Fruit fly (Drosophila melanogaster) whole organism, embryonic: Measurements from ENCODE around the gene CG46412.

Experiments used
- B-H1 ChIP-seq: fragments of 200-800 bp; sonication (Bioruptor generic); IDR thresholded peaks from 3 replicates; pipeline ENCODE4 v1.3.6; 2022; ENCODE audit warnings: missing biosample characterization, missing genetic modification characterization
- CG10321 ChIP-seq: fragments of 200-800 bp; sonication (Bioruptor generic); IDR thresholded peaks from 2 replicates; pipeline ENCODE4 v1.3.6; 2022; ENCODE audit warnings: missing biosample characterization, missing genetic modification characterization
- CG10366 ChIP-seq: fragments of 200-800 bp; sonication (Bioruptor generic); IDR thresholded peaks from 2 replicates; pipeline ENCODE4 v1.3.6; 2022; ENCODE audit warnings: missing biosample characterization, missing genetic modification characterization
- CG10959 ChIP-seq: fragments of 200-800 bp; sonication (Bioruptor generic); IDR thresholded peaks from 2 replicates; pipeline ENCODE4 v1.3.6; 2022; ENCODE audit warnings: missing biosample characterization, missing genetic modification characterization
- CG11696 ChIP-seq: fragments of 200-800 bp; sonication (Bioruptor generic); IDR thresholded peaks from 2 replicates; pipeline ENCODE4 v1.3.6; 2022; ENCODE audit warnings: missing biosample characterization, missing genetic modification characterization
- CG12104 ChIP-seq: fragments of 200-800 bp; sonication (Bioruptor generic); optimal IDR thresholded peaks from 3 replicates; lab custom pipeline; 2016; ENCODE audit warnings: missing biosample characterization, missing genetic modification characterization
- CG12219 ChIP-seq: fragments of 200-800 bp; sonication (Bioruptor generic); optimal IDR thresholded peaks from 3 replicates; lab custom pipeline; 2018; ENCODE audit warnings: missing biosample characterization, mild to moderate bottlenecking, missing genetic modification characterization
- CG12942 ChIP-seq: fragments of 200-800 bp; sonication (Bioruptor generic); optimal IDR thresholded peaks from 3 replicates; lab custom pipeline; 2016; ENCODE audit warnings: missing biosample characterization, missing genetic modification characterization
- CG13424 ChIP-seq: fragments of 200-800 bp; sonication (Bioruptor generic); optimal IDR thresholded peaks from 2 replicates; lab custom pipeline; 2019; ENCODE audit warnings: missing biosample characterization, mild to moderate bottlenecking, missing genetic modification characterization, moderate library complexity
- CG13775 ChIP-seq: fragments of 200-800 bp; sonication (Bioruptor generic); optimal IDR thresholded peaks from 3 replicates; lab custom pipeline; 2017; ENCODE audit warnings: missing biosample characterization, mild to moderate bottlenecking, missing genetic modification characterization
- CG14050 ChIP-seq: fragments of 200-800 bp; sonication (Bioruptor generic); IDR thresholded peaks from 3 replicates; pipeline ENCODE4 v1.3.6; 2022; ENCODE audit warnings: missing biosample characterization, missing genetic modification characterization
- CG16815 ChIP-seq: fragments of 200-800 bp; sonication (Bioruptor generic); optimal IDR thresholded peaks from 3 replicates; lab custom pipeline; 2017; ENCODE audit warnings: missing biosample characterization, mild to moderate bottlenecking, missing genetic modification characterization
- CG17612 ChIP-seq: fragments of 200-800 bp; sonication (Bioruptor generic); IDR thresholded peaks from 2 replicates; pipeline ENCODE4 v1.3.6; 2022; ENCODE audit warnings: missing biosample characterization, missing genetic modification characterization
- CG18599 ChIP-seq: fragments of 200-800 bp; sonication (Bioruptor generic); optimal IDR thresholded peaks from 3 replicates; lab custom pipeline; 2017; ENCODE audit warnings: missing biosample characterization, missing genetic modification characterization, mild to moderate bottlenecking, moderate library complexity, missing genetic modification reagents
- CG31224 ChIP-seq: fragments of 200-800 bp; sonication (Bioruptor generic); IDR thresholded peaks from 2 replicates; pipeline ENCODE4 v1.3.6; 2022; ENCODE audit warnings: missing biosample characterization, missing genetic modification characterization
- CG31388 ChIP-seq: fragments of 200-800 bp; sonication (Bioruptor generic); optimal IDR thresholded peaks from 2 replicates; lab custom pipeline; 2016; ENCODE audit warnings: missing biosample characterization, missing genetic modification characterization
- CG33557 ChIP-seq: fragments of 200-800 bp; sonication (Bioruptor generic); optimal IDR thresholded peaks from 2 replicates; lab custom pipeline; 2019; ENCODE audit warnings: missing biosample characterization, mild to moderate bottlenecking, missing genetic modification characterization, moderate library complexity
- CG3407 ChIP-seq: fragments of 200-800 bp; sonication (Bioruptor generic); optimal IDR thresholded peaks from 2 replicates; lab custom pipeline; 2018; ENCODE audit warnings: missing biosample characterization, mild to moderate bottlenecking, missing genetic modification characterization
- CG4424 ChIP-seq: fragments of 200-800 bp; sonication (Bioruptor generic); optimal IDR thresholded peaks from 3 replicates; lab custom pipeline; 2016; ENCODE audit warnings: missing biosample characterization, missing genetic modification characterization
- CG5245 ChIP-seq: fragments of 200-800 bp; sonication (Bioruptor generic); optimal IDR thresholded peaks from 3 replicates; lab custom pipeline; 2016; ENCODE audit warnings: missing biosample characterization, missing genetic modification characterization
- CG5953 ChIP-seq: fragments of 200-800 bp; sonication (Bioruptor generic); IDR thresholded peaks from 2 replicates; pipeline ENCODE4 v1.3.6; 2022; ENCODE audit warnings: missing biosample characterization, missing genetic modification characterization
- CG6813 ChIP-seq: fragments of 200-800 bp; sonication (Bioruptor generic); optimal IDR thresholded peaks from 2 replicates; lab custom pipeline; 2017; ENCODE audit warnings: missing biosample characterization, missing genetic modification characterization, mild to moderate bottlenecking, moderate library complexity, missing genetic modification reagents
- CG9437 ChIP-seq: fragments of 200-800 bp; sonication (Bioruptor generic); optimal IDR thresholded peaks from 2 replicates; lab custom pipeline; 2018; ENCODE audit warnings: missing biosample characterization, mild to moderate bottlenecking, missing genetic modification characterization
- E2f1 ChIP-seq: fragments of 200-800 bp; sonication (Bioruptor generic); IDR thresholded peaks from 2 replicates; pipeline ENCODE4 v1.3.6; 2022; ENCODE audit warnings: missing biosample characterization, missing genetic modification characterization
- HHEX ChIP-seq: fragments of 200-800 bp; sonication (Bioruptor generic); optimal IDR thresholded peaks from 3 replicates; lab custom pipeline; 2017; ENCODE audit warnings: missing biosample characterization, mild to moderate bottlenecking, missing genetic modification characterization, missing genetic modification reagents
- Hsf ChIP-seq: fragments of 200-800 bp; sonication (Bioruptor generic); optimal IDR thresholded peaks from 3 replicates; lab custom pipeline; 2016; ENCODE audit warnings: missing biosample characterization, missing genetic modification characterization
- NC2β ChIP-seq: fragments of 200-800 bp; sonication (Bioruptor generic); optimal IDR thresholded peaks from 2 replicates; lab custom pipeline; 2016; ENCODE audit warnings: missing biosample characterization, missing genetic modification characterization
- Rx ChIP-seq: fragments of 200-800 bp; sonication (Bioruptor generic); IDR thresholded peaks from 2 replicates; pipeline ENCODE4 v1.3.6; 2022; ENCODE audit warnings: missing biosample characterization, missing genetic modification characterization
- Sox100B ChIP-seq: fragments of 200-800 bp; sonication (Bioruptor generic); optimal IDR thresholded peaks from 3 replicates; lab custom pipeline; 2018; ENCODE audit warnings: missing biosample characterization, mild to moderate bottlenecking, missing genetic modification characterization
- Tbp ChIP-seq: fragments of >200 bp; optimal IDR thresholded peaks from 2 replicates; lab custom pipeline; 2018; ENCODE audit warnings: missing biosample characterization, missing genetic modification characterization
- az2 ChIP-seq: fragments of 200-800 bp; sonication (Bioruptor generic); optimal IDR thresholded peaks from 3 replicates; lab custom pipeline; 2016; ENCODE audit warnings: missing biosample characterization, missing genetic modification characterization
- chif ChIP-seq, 2 experiments: fragments of 200-800 bp; sonication (Bioruptor generic); optimal IDR thresholded peaks; 3 replicates each; lab custom pipeline; 2016; ENCODE audit warnings: missing biosample characterization in 2 of 2, missing genetic modification characterization in 2 of 2
- ci ChIP-seq: fragments of 200-800 bp; sonication (Bioruptor generic); IDR thresholded peaks from 3 replicates; pipeline ENCODE4 v1.3.6; 2022; ENCODE audit warnings: missing biosample characterization, missing genetic modification characterization
- ems ChIP-seq: fragments of 200-800 bp; sonication (Bioruptor generic); optimal IDR thresholded peaks from 3 replicates; lab custom pipeline; 2016; ENCODE audit warnings: missing biosample characterization, missing genetic modification characterization
- esg ChIP-seq: fragments of 200-800 bp; sonication (Bioruptor generic); conservative IDR thresholded peaks from 2 replicates; pipeline ENCODE4 v1.3.6; 2022; ENCODE audit warnings: missing biosample characterization, missing genetic modification characterization
- fd96Cb ChIP-seq: fragments of 200-800 bp; sonication (Bioruptor generic); optimal IDR thresholded peaks from 2 replicates; lab custom pipeline; 2018; ENCODE audit warnings: missing biosample characterization, mild to moderate bottlenecking, missing genetic modification characterization, moderate library complexity
- grn ChIP-seq: fragments of 200-800 bp; sonication (Bioruptor generic); optimal IDR thresholded peaks from 3 replicates; lab custom pipeline; 2017; ENCODE audit warnings: missing biosample characterization, missing genetic modification characterization
- gro ChIP-seq: fragments of 200-800 bp; sonication (Bioruptor generic); optimal IDR thresholded peaks from 2 replicates; lab custom pipeline; 2016; ENCODE audit warnings: missing biosample characterization, missing genetic modification characterization
- gt ChIP-seq: fragments of 200-800 bp; sonication (Bioruptor generic); IDR thresholded peaks from 2 replicates; pipeline ENCODE4 v1.3.6; 2022; ENCODE audit warnings: missing biosample characterization, missing genetic modification characterization
- h ChIP-seq: fragments of >200 bp; optimal IDR thresholded peaks from 2 replicates; lab custom pipeline; 2017
- hth ChIP-seq: fragments of >200 bp; optimal IDR thresholded peaks from 2 replicates; lab custom pipeline; 2017; ENCODE audit warnings: inconsistent platforms
- kay ChIP-seq: fragments of 200-800 bp; sonication (Bioruptor generic); optimal IDR thresholded peaks from 2 replicates; lab custom pipeline; 2016; ENCODE audit warnings: missing biosample characterization, missing genetic modification characterization
- ken ChIP-seq: fragments of 200-800 bp; sonication (Bioruptor generic); IDR thresholded peaks from 3 replicates; pipeline ENCODE4 v1.3.6; 2022; ENCODE audit warnings: missing biosample characterization, missing genetic modification characterization
- klu ChIP-seq: fragments of 200-800 bp; sonication (Bioruptor generic); IDR thresholded peaks from 2 replicates; pipeline ENCODE4 v1.3.6; 2022; ENCODE audit warnings: missing biosample characterization, missing genetic modification characterization
- salm ChIP-seq: fragments of 200-800 bp; sonication (Bioruptor generic); optimal IDR thresholded peaks from 2 replicates; lab custom pipeline; 2018; ENCODE audit warnings: missing biosample characterization, mild to moderate bottlenecking, missing genetic modification characterization
- sens ChIP-seq: fragments of 200-800 bp; sonication (Bioruptor generic); peaks from one replicate; lab custom pipeline; 2016; ENCODE audit warnings: missing biosample characterization, missing genetic modification characterization
- sqz ChIP-seq: fragments of 200-800 bp; sonication (Bioruptor generic); optimal IDR thresholded peaks from 3 replicates; lab custom pipeline; 2018; ENCODE audit warnings: missing biosample characterization, mild to moderate bottlenecking, missing genetic modification characterization
- stc ChIP-seq: fragments of 200-800 bp; sonication (Bioruptor generic); IDR thresholded peaks from 2 replicates; pipeline ENCODE4 v1.3.6; 2022; ENCODE audit warnings: missing biosample characterization, missing genetic modification characterization
- toy ChIP-seq: fragments of 200-800 bp; sonication (Bioruptor generic); IDR thresholded peaks from 2 replicates; pipeline ENCODE4 v1.3.6; 2022; ENCODE audit warnings: missing biosample characterization, missing genetic modification characterization
- wek ChIP-seq: fragments of 200-800 bp; sonication (Bioruptor generic); optimal IDR thresholded peaks from 3 replicates; lab custom pipeline; 2018; ENCODE audit warnings: missing biosample characterization, mild to moderate bottlenecking, missing genetic modification characterization, moderate library complexity

The CG46412 gene

DNA sequence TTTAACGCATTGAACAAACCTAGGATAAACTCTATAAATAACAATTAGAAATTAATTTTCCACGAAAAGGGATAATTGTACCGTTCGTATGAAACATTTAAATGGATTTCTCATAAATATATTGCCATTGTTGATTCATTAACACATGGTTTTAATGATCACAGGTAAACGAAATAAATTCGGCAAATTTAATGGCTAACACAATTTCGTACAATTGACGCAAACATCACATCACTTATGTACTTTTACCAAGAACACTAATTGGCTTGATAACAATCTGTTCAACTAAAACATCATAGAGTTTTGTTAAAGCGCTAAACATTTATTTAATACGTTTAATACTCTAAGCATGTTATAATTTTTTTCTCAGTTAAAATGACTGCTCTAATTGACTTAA, 10.2 kb downstream of the CG46412 start:
- TF ChIP-seq h (lab: Kevin White, UChicago): no peak
- no peak for TF ChIP-seq fd96Cb (tag; lab: Kevin White, UChicago)
- peak; percentile 98 for TF ChIP-seq CG4424 (GFP tag; lab: Kevin White, UChicago)

DNA sequence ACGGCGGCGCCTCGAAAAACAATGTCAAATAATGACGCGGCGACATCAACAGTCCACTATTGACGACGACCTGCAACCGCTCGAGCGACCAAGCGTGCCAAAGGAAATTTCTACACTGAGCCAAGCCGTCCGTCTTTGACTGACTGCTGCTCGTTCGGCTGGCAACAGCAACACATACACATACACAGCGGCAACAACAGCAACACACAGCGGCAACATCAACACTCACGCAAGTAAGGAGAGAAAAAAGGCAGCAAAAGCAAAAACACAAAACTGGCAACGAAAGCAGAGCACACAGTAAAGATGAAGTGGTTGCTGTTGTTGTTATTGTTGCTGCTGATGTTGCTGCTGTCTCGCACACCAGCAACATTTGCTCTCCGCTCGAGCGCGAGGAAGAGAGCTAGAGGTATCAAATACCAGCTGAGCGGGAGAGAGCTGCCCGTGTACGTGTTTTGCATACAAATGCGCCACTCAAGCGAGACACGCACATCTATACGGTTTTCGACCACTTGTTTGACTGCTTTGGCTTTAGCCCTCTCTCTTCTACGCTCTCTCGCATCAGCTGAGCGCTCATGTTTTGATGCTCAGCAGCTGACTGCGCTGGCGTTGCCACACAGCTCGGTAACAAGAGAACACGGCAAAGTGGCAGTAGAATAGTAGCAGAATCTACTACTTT, 10.7 kb downstream of the CG46412 start:
- TF ChIP-seq Hsf (GFP tag; lab: Kevin White, UChicago): no peak
- no peak for TF ChIP-seq hth (lab: Kevin White, UChicago)
- TF ChIP-seq CG31224 (GFP tag; lab: Robert Waterston, UW): no peak
- no peak for TF ChIP-seq CG13775 (GFP tag; lab: Kevin White, UChicago)
- TF ChIP-seq Rx (GFP tag; lab: Robert Waterston, UW): no peak
- no peak for TF ChIP-seq CG10321 (GFP tag; lab: Robert Waterston, UW)
- no peak for TF ChIP-seq Sox100B (GFP tag; lab: Kevin White, UChicago)
- TF ChIP-seq CG6813 (GFP tag; lab: Kevin White, UChicago): peak; percentile 4
- no peak for TF ChIP-seq chif (GFP tag; optimal IDR thresholded peaks at IDR 0.05; lab: Kevin White, UChicago)
- no peak; the same call in 1 of the 2 replicates for TF ChIP-seq E2f1 (GFP tag; lab: Robert Waterston, UW)
- no peak for TF ChIP-seq stc
- no peak for TF ChIP-seq CG33557
- TF ChIP-seq NC2β (GFP tag; lab: Kevin White, UChicago): peak; percentile 1
- TF ChIP-seq CG14050 (GFP tag; lab: Robert Waterston, UW): no peak
- TF ChIP-seq CG12104: no peak
- no peak for TF ChIP-seq az2 (GFP tag; lab: Kevin White, UChicago)
- TF ChIP-seq CG11696 (GFP tag; lab: Robert Waterston, UW): 0 out of 2 replicates have a peak, but pooled peaks have one; percentile 17
- TF ChIP-seq gt: no peak
- TF ChIP-seq CG18599: peak; percentile 49
- TF ChIP-seq CG16815: no peak
- TF ChIP-seq toy (GFP tag; lab: Robert Waterston, UW): 0 out of 2 replicates have a peak, but pooled peaks have one; percentile 6
- no peak for TF ChIP-seq CG31388 (GFP tag; lab: Kevin White, UChicago)
- TF ChIP-seq CG13424: no peak
- no peak for TF ChIP-seq CG9437 (GFP tag; lab: Kevin White, UChicago)
- no peak for TF ChIP-seq CG5245 (GFP tag; lab: Kevin White, UChicago)
- peak; percentile 47 for TF ChIP-seq CG12219 (GFP tag; lab: Kevin White, UChicago)
- peak; percentile 17 for TF ChIP-seq salm (tag; lab: Kevin White, UChicago)
- peak; percentile 42 for TF ChIP-seq sqz
- TF ChIP-seq CG5953 (GFP tag; lab: Robert Waterston, UW): no peak
- peak; percentile 74 for TF ChIP-seq ci (GFP tag; lab: Robert Waterston, UW)
- no peak for TF ChIP-seq ems (GFP tag; lab: Kevin White, UChicago)
- no peak for TF ChIP-seq CG17612 (GFP tag; lab: Robert Waterston, UW)
- TF ChIP-seq gro (GFP tag; lab: Kevin White, UChicago): no peak
- no peak for TF ChIP-seq CG12942 (GFP tag; lab: Kevin White, UChicago)
- TF ChIP-seq ken: 0 out of 3 replicates have a peak, but pooled peaks have one; percentile 40
- peak; percentile 76 for TF ChIP-seq sens (GFP tag; lab: Kevin White, UChicago)
- TF ChIP-seq B-H1 (GFP tag; lab: Robert Waterston, UW): no peak; the same call in 2 of the 3 replicates
- no peak for TF ChIP-seq kay (GFP tag; lab: Kevin White, UChicago)
- no peak for TF ChIP-seq klu (GFP tag; lab: Robert Waterston, UW)
- TF ChIP-seq HHEX (GFP tag; lab: Kevin White, UChicago): no peak
- TF ChIP-seq Tbp: peak; percentile 18
- TF ChIP-seq esg: no peak
- no peak for TF ChIP-seq grn (GFP tag; lab: Kevin White, UChicago)
- TF ChIP-seq wek (GFP tag; lab: Kevin White, UChicago): peak; percentile 1
- TF ChIP-seq CG10366: no peak
- no peak for TF ChIP-seq CG10959 (GFP tag; lab: Robert Waterston, UW)
- peak; percentile 1 for TF ChIP-seq CG3407 (GFP tag; lab: Kevin White, UChicago)
